Worm (Caenorhabditis elegans): Measurements from ENCODE around the gene lips-1.

The lips-1 gene

ce11 chrX:12524514-12524913, 31.9 kb downstream of the lips-1 start:
- TF ChIP-seq lsy-12 (tag; optimal IDR thresholded peaks at IDR 0.05): no peak
- TF ChIP-seq nhr-11 (tag; optimal IDR thresholded peaks at IDR 0.05): no peak
- no peak for TF ChIP-seq tbx-2 (tag; optimal IDR thresholded peaks at IDR 0.05)
- TF ChIP-seq nhr-237 (tag; optimal IDR thresholded peaks at IDR 0.05): no peak
- TF ChIP-seq lin-39 (tag; optimal IDR thresholded peaks at IDR 0.05): no peak
- no peak for TF ChIP-seq zag-1 (tag; optimal IDR thresholded peaks at IDR 0.05)
- no peak for TF ChIP-seq nhr-12 (tag; optimal IDR thresholded peaks at IDR 0.05)

- TF ChIP-seq jun-1 (tag; optimal IDR thresholded peaks at IDR 0.05) (no peak), pqm-1 (tag; optimal IDR thresholded peaks at IDR 0.05) (no peak), ceh-9 (tag; optimal IDR thresholded peaks at IDR 0.05) (no peak), ama-1 (optimal IDR thresholded peaks at IDR 0.05) (no peak)
Measured at ce11 chrX:12525359-12525839, 32.8 kb downstream of the lips-1 start, which contains the start of gene scd-1. Gene scd-1 (minus strand): TSS chrX:12525789.

ce11 chrX:12532405-12532804, 39.8 kb downstream of the lips-1 start:
- no peak for TF ChIP-seq snpc-4 (tag; optimal IDR thresholded peaks at IDR 0.05)
- TF ChIP-seq nhr-11 (tag; optimal IDR thresholded peaks at IDR 0.05): no peak
- TF ChIP-seq ztf-11 (tag; optimal IDR thresholded peaks at IDR 0.05): no peak
- TF ChIP-seq nhr-12 (tag; optimal IDR thresholded peaks at IDR 0.05): no peak
- no peak for TF ChIP-seq lsy-12 (tag; optimal IDR thresholded peaks at IDR 0.05)
- no peak for TF ChIP-seq aly-2 (tag; optimal IDR thresholded peaks at IDR 0.05)
- no peak for TF ChIP-seq fos-1 (tag; optimal IDR thresholded peaks at IDR 0.05)
- TF ChIP-seq nhr-237 (tag; optimal IDR thresholded peaks at IDR 0.05): no peak
- TF ChIP-seq daf-12 (tag; optimal IDR thresholded peaks at IDR 0.05): no peak
- no peak for TF ChIP-seq ceh-9 (tag; optimal IDR thresholded peaks at IDR 0.05)
- no peak for TF ChIP-seq zag-1 (tag; optimal IDR thresholded peaks at IDR 0.05)
- TF ChIP-seq ZK546.5 (tag; optimal IDR thresholded peaks at IDR 0.05): no peak
- TF ChIP-seq pqm-1 (tag; optimal IDR thresholded peaks at IDR 0.05): no peak
- TF ChIP-seq nhr-67 (tag; optimal IDR thresholded peaks at IDR 0.05): no peak
- no peak for TF ChIP-seq nhr-28 (tag; optimal IDR thresholded peaks at IDR 0.05)

DNA sequence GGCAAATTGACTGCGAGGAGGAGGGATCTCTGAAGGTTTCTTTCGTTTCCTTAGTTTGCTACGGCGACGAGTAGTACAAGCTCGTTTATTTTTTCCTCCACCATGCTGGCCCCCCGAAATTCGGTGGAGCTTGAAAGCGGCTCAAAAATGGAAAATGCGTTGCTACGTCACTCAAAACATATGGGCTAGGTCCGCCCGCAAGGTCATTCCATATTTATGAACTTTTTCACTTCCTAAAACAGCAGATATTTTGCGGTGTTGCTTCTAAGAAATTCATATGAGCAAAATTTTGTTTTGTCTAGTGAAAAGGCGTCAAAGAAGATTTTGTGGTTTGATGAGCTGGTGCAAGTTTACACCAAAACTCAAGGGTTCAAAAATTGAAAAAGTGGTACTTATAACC, 41.9 kb downstream of the lips-1 start:
- no peak for TF ChIP-seq nhr-12 (tag; optimal IDR thresholded peaks at IDR 0.05)
- no peak for TF ChIP-seq lsy-12 (tag; optimal IDR thresholded peaks at IDR 0.05)
- no peak for TF ChIP-seq mml-1 (tag; optimal IDR thresholded peaks at IDR 0.05)
- no peak for TF ChIP-seq ztf-11 (tag; optimal IDR thresholded peaks at IDR 0.05)
- no peak for TF ChIP-seq skn-1 (tag; optimal IDR thresholded peaks at IDR 0.05)
- no peak for TF ChIP-seq nhr-77 (tag; optimal IDR thresholded peaks at IDR 0.05)
- TF ChIP-seq aly-2 (tag; optimal IDR thresholded peaks at IDR 0.05): no peak
- no peak for TF ChIP-seq fos-1 (tag; optimal IDR thresholded peaks at IDR 0.05)

DNA sequence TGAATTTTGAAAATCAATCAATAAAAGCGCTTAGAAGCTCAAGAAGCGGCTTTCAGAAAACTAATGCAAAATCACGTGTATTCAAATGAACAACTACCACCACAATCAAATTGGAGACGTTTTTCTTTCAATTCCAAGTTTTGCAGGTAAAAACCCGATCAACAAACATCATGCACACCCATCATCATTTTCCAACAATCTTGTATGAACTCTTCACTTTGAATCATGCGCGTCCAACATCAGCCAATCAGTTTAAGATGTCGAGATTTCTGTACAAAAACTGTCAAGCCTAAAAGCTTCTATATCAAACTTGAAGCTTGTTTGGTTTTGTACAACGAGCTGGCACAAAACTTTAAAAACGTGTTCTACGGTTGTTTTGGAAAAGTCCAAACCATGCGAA, 46.2 kb downstream of the lips-1 start:
- no peak for TF ChIP-seq pha-4 (tag; optimal IDR thresholded peaks at IDR 0.05)
- no peak for TF ChIP-seq ztf-11 (tag; optimal IDR thresholded peaks at IDR 0.05)
- no peak for TF ChIP-seq tbx-2 (tag; optimal IDR thresholded peaks at IDR 0.05)
- no peak for TF ChIP-seq nhr-28 (tag; optimal IDR thresholded peaks at IDR 0.05)
- no peak for TF ChIP-seq nhr-23 (tag; optimal IDR thresholded peaks at IDR 0.05)
- TF ChIP-seq fkh-10 (GFP tag; optimal IDR thresholded peaks at IDR 0.05): no peak
- no peak for TF ChIP-seq sea-2 (GFP tag; optimal IDR thresholded peaks at IDR 0.05)
- no peak for TF ChIP-seq elt-2 (tag; optimal IDR thresholded peaks at IDR 0.05)
- TF ChIP-seq pqm-1 (tag; optimal IDR thresholded peaks at IDR 0.05): no peak

ce11 chrX:12545100-12545499, 52.5 kb downstream of the lips-1 start:
- TF ChIP-seq ceh-16 (tag; optimal IDR thresholded peaks at IDR 0.05): no peak
- no peak for TF ChIP-seq nhr-76 (tag; optimal IDR thresholded peaks at IDR 0.05)
- TF ChIP-seq R02D3.7 (tag; optimal IDR thresholded peaks at IDR 0.05): no peak
- TF ChIP-seq unc-39 (tag; optimal IDR thresholded peaks at IDR 0.05): no peak
- TF ChIP-seq egl-27 (tag; optimal IDR thresholded peaks at IDR 0.05): no peak
